Fruit fly (Drosophila melanogaster): ENCODE measurements around the gene CG15141.

dm6 chr2L:17379844-17380243 is 30.6 kb upstream of the CG15141 start:
- TF ChIP-seq psq (optimal IDR thresholded peaks at IDR 0.05) (no peak), usp (GFP tag; optimal IDR thresholded peaks at IDR 0.05) (no peak), Dll (optimal IDR thresholded peaks at IDR 0.05) (no peak), CG8478 (optimal IDR thresholded peaks at IDR 0.05) (no peak)

Data from whole organism.